Worm (Caenorhabditis elegans): ENCODE results near the gene F57F5.3.

DNA sequence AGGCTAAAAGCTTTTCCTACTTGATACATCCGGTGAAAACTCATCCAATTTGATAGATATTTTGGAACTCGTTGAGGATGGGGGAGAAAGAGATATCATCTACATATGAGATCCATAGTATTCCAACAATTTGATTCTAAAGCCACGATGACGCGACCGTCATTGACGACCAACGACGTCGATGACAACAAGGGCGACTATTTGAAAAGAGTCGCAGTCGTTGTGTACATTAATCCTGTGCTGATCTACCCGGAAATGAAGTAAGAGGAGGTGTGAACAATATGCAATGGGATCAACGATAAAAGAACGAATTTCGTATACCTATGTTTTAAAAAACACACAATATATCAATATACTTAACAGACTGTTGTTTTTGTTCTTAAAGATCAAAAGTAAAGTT lies 21.8 kb upstream of the F57F5.3 start:
- TF ChIP-seq B0035.1 (tag; optimal IDR thresholded peaks at IDR 0.05) (no peak), him-1 (tag; optimal IDR thresholded peaks at IDR 0.05) (no peak), die-1 (tag; optimal IDR thresholded peaks at IDR 0.05) (no peak), efl-1 (GFP tag; optimal IDR thresholded peaks at IDR 0.05) (no peak), snpc-4 (GFP tag; optimal IDR thresholded peaks at IDR 0.05) (no peak), snpc-4 (tag; optimal IDR thresholded peaks at IDR 0.05) (no peak), zfh-2 (GFP tag; conservative IDR thresholded peaks at IDR 0.05) (no peak), fkh-3 (tag; optimal IDR thresholded peaks at IDR 0.05) (no peak), ztf-18 (tag; optimal IDR thresholded peaks at IDR 0.05) (no peak), nfya-1 (tag; optimal IDR thresholded peaks at IDR 0.05; ENCODE audit: borderline replicate concordance, insufficient read depth) (no peak), let-607 (tag; optimal IDR thresholded peaks at IDR 0.05) (no peak), ceh-58 (GFP tag; IDR thresholded peaks at IDR 0.05) (no peak)
